Worm (Caenorhabditis elegans): ENCODE results near the gene F35D11.4.

DNA sequence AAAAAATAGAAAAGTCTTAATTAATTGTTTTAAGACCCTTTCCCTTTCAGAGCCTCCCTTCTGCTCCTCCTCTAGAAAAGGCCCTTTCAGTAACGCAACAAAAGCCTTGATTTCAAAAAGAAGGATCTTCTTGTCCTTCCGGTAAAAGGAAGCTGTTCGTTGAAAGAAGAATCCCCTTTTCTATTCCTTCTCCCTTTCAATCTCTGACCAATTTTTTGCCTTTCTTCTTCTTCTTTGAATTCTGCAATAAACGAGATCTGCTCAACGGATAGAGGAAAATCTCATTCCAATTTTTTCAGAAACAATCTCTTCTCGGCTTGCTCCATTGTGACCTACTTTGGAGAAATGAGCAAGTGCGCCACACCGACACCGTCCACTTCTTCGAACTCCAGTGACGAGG is 4.8 kb downstream of the F35D11.4 start, which contains the start of gene F35D11.3:
- TF ChIP-seq hmbx-1 (tag; optimal IDR thresholded peaks at IDR 0.05) (no peak), scrt-1 (GFP tag; IDR thresholded peaks at IDR 0.05) (no peak), hmg-4 (GFP tag; optimal IDR thresholded peaks at IDR 0.05) (no peak), ama-1 (optimal IDR thresholded peaks at IDR 0.05) (no peak), sea-1 (GFP tag; conservative IDR thresholded peaks at IDR 0.05) (no peak), tbx-11 (GFP tag; IDR thresholded peaks at IDR 0.05) (no peak)

All from whole organism, early embryonic.